Worm (Caenorhabditis elegans) whole organism, L3 larva: ENCODE measurements around the gene amx-1.

Experiments used
- R02D3.7 ChIP-seq: fragments of 150-350 bp; optimal IDR thresholded peaks from 2 replicates; lab custom pipeline; 2014; ENCODE audit warnings: missing biosample characterization, missing genetic modification characterization
- ZK546.5 ChIP-seq: sonication (generic microtip); optimal IDR thresholded peaks from 2 replicates; lab custom pipeline; 2017; ENCODE audit warnings: missing biosample characterization, missing genetic modification characterization
- aly-2 ChIP-seq: fragments of 150-350 bp; optimal IDR thresholded peaks from 2 replicates; lab custom pipeline; 2014; ENCODE audit warnings: missing biosample characterization, missing genetic modification characterization
- ama-1 ChIP-seq: fragments of 150-350 bp; optimal IDR thresholded peaks from 2 replicates; lab custom pipeline; 2018
- ceh-16 ChIP-seq: sonication (generic microtip); optimal IDR thresholded peaks from 2 replicates; lab custom pipeline; 2017; ENCODE audit warnings: missing biosample characterization, missing genetic modification characterization
- ceh-28 ChIP-seq: fragments of 150-350 bp; optimal IDR thresholded peaks from 2 replicates; lab custom pipeline; 2014; ENCODE audit warnings: missing biosample characterization, missing genetic modification reagents, missing genetic modification characterization
- ceh-82 ChIP-seq: fragments of 150-350 bp; optimal IDR thresholded peaks from 2 replicates; lab custom pipeline; 2014; ENCODE audit warnings: missing biosample characterization, missing genetic modification characterization
- ceh-9 ChIP-seq: sonication (generic microtip); optimal IDR thresholded peaks from 2 replicates; lab custom pipeline; 2018; ENCODE audit warnings: missing biosample characterization, missing genetic modification characterization
- daf-12 ChIP-seq: fragments of 150-350 bp; optimal IDR thresholded peaks from 2 replicates; lab custom pipeline; 2014; ENCODE audit warnings: missing biosample characterization, missing genetic modification reagents, missing genetic modification characterization
- egl-27 ChIP-seq: sonication (generic microtip); optimal IDR thresholded peaks from 4 replicates; lab custom pipeline; 2017; ENCODE audit warnings: missing biosample characterization, missing genetic modification reagents, missing genetic modification characterization
- egl-5 ChIP-seq: fragments of 150-350 bp; optimal IDR thresholded peaks from 2 replicates; lab custom pipeline; 2017; ENCODE audit warnings: missing biosample characterization, missing genetic modification reagents, missing genetic modification characterization, inconsistent platforms
- elt-1 ChIP-seq: fragments of 150-350 bp; optimal IDR thresholded peaks from 2 replicates; lab custom pipeline; 2014; ENCODE audit warnings: missing biosample characterization, missing genetic modification characterization
- elt-2 ChIP-seq: sonication (generic microtip); optimal IDR thresholded peaks from 2 replicates; lab custom pipeline; 2016; ENCODE audit warnings: missing genetic modification reagents, mild to moderate bottlenecking, missing genetic modification characterization, missing compliant biosample characterization
- elt-3 ChIP-seq, 3 experiments: fragments of 150-350 bp in 1 of 3; sonication (generic microtip) in 2 of 3; optimal IDR thresholded peaks; 2 replicates in 2 of 3; 4 replicates in 1 of 3; lab custom pipeline; 2014 to 2017; ENCODE audit warnings: missing biosample characterization in 3 of 3, missing genetic modification characterization in 3 of 3
- eor-1 ChIP-seq, 2 experiments: fragments of 150-350 bp; optimal IDR thresholded peaks; 2 replicates each; lab custom pipeline; 2014 to 2018; ENCODE audit warnings: missing biosample characterization in 2 of 2, missing genetic modification characterization in 2 of 2
- fkh-10 ChIP-seq: sonication (generic microtip); optimal IDR thresholded peaks from 2 replicates; lab custom pipeline; 2017; ENCODE audit warnings: missing biosample characterization, missing genetic modification reagents, missing genetic modification characterization
- fkh-2 ChIP-seq: fragments of 150-350 bp; optimal IDR thresholded peaks from 2 replicates; lab custom pipeline; 2014; ENCODE audit warnings: missing biosample characterization, missing genetic modification reagents, missing genetic modification characterization
- fos-1 ChIP-seq: fragments of 150-350 bp; optimal IDR thresholded peaks from 2 replicates; lab custom pipeline; 2014; ENCODE audit warnings: missing biosample characterization, missing genetic modification characterization
- hmg-11 ChIP-seq: sonication (generic microtip); optimal IDR thresholded peaks from 2 replicates; lab custom pipeline; 2016; ENCODE audit warnings: missing genetic modification characterization, missing compliant biosample characterization
- jun-1 ChIP-seq: fragments of 150-350 bp; optimal IDR thresholded peaks from 2 replicates; lab custom pipeline; 2014; ENCODE audit warnings: missing biosample characterization, missing genetic modification reagents, missing genetic modification characterization
- lin-15B ChIP-seq: fragments of 150-350 bp; optimal IDR thresholded peaks from 2 replicates; lab custom pipeline; 2014; ENCODE audit warnings: missing biosample characterization, missing genetic modification characterization
- lin-39 ChIP-seq: fragments of 150-350 bp; optimal IDR thresholded peaks from 2 replicates; lab custom pipeline; 2018; ENCODE audit warnings: missing biosample characterization, missing genetic modification reagents, missing genetic modification characterization
- lsy-12 ChIP-seq: sonication (generic microtip); optimal IDR thresholded peaks from 2 replicates; lab custom pipeline; 2016; ENCODE audit warnings: mild to moderate bottlenecking, missing genetic modification characterization, missing compliant biosample characterization
- mdl-1 ChIP-seq: fragments of 150-350 bp; optimal IDR thresholded peaks from 2 replicates; lab custom pipeline; 2014; ENCODE audit warnings: missing biosample characterization, missing genetic modification characterization
- mml-1 ChIP-seq: fragments of 150-350 bp; sonication (generic microtip); optimal IDR thresholded peaks from 3 replicates; lab custom pipeline; 2014; ENCODE audit warnings: missing biosample characterization, missing genetic modification characterization
- nfya-1 ChIP-seq: sonication (generic microtip); optimal IDR thresholded peaks from 2 replicates; lab custom pipeline; 2017; ENCODE audit warnings: missing genetic modification characterization, mild to moderate bottlenecking, missing compliant biosample characterization, antibody characterized with exemption, moderate library complexity; ENCODE audit not compliant: insufficient read depth
- nhr-11 ChIP-seq: fragments of 150-350 bp; optimal IDR thresholded peaks from 2 replicates; lab custom pipeline; 2014; ENCODE audit warnings: missing biosample characterization, missing genetic modification characterization
- nhr-12 ChIP-seq: fragments of 150-350 bp; optimal IDR thresholded peaks from 2 replicates; lab custom pipeline; 2014; ENCODE audit warnings: missing biosample characterization, missing genetic modification characterization
- nhr-23 ChIP-seq: fragments of 150-350 bp; optimal IDR thresholded peaks from 2 replicates; lab custom pipeline; 2014; ENCODE audit warnings: missing biosample characterization, missing genetic modification reagents, missing genetic modification characterization
- nhr-237 ChIP-seq: fragments of 150-350 bp; optimal IDR thresholded peaks from 2 replicates; lab custom pipeline; 2014; ENCODE audit warnings: missing biosample characterization, missing genetic modification characterization
- nhr-25 ChIP-seq: sonication (generic microtip); optimal IDR thresholded peaks from 2 replicates; lab custom pipeline; 2017; ENCODE audit warnings: missing biosample characterization, missing genetic modification characterization
- nhr-28 ChIP-seq: fragments of 150-350 bp; optimal IDR thresholded peaks from 2 replicates; lab custom pipeline; 2014; ENCODE audit warnings: missing biosample characterization, missing genetic modification characterization
- nhr-43 ChIP-seq: sonication (generic microtip); optimal IDR thresholded peaks from 2 replicates; lab custom pipeline; 2016; ENCODE audit warnings: mild to moderate bottlenecking, missing genetic modification characterization, missing compliant biosample characterization; ENCODE audit not compliant: poor library complexity, severe bottlenecking
- nhr-67 ChIP-seq: fragments of 150-350 bp; optimal IDR thresholded peaks from 2 replicates; lab custom pipeline; 2014; ENCODE audit warnings: missing biosample characterization, missing genetic modification characterization
- nhr-76 ChIP-seq: fragments of 150-350 bp; sonication (generic microtip); optimal IDR thresholded peaks from 5 replicates; lab custom pipeline; 2014; ENCODE audit warnings: missing biosample characterization, missing genetic modification characterization
- nhr-77 ChIP-seq: fragments of 150-350 bp; optimal IDR thresholded peaks from 2 replicates; lab custom pipeline; 2014; ENCODE audit warnings: missing biosample characterization, missing genetic modification characterization
- pha-4 ChIP-seq: fragments of 150-350 bp; optimal IDR thresholded peaks from 2 replicates; lab custom pipeline; 2014; ENCODE audit warnings: missing biosample characterization, missing genetic modification reagents, missing genetic modification characterization
- pqm-1 ChIP-seq: fragments of 150-350 bp; optimal IDR thresholded peaks from 2 replicates; lab custom pipeline; 2017; ENCODE audit warnings: missing biosample characterization, missing genetic modification characterization, inconsistent platforms
- sea-2 ChIP-seq: fragments of 150-350 bp; sonication (generic microtip); optimal IDR thresholded peaks from 4 replicates; lab custom pipeline; 2014; ENCODE audit warnings: missing biosample characterization, missing genetic modification reagents, missing genetic modification characterization
- skn-1 ChIP-seq: fragments of 150-350 bp; optimal IDR thresholded peaks from 2 replicates; lab custom pipeline; 2014; ENCODE audit warnings: missing biosample characterization, missing genetic modification characterization
- snpc-4 ChIP-seq: fragments of 150-350 bp; optimal IDR thresholded peaks from 2 replicates; lab custom pipeline; 2014; ENCODE audit warnings: missing biosample characterization, missing genetic modification characterization
- tbx-2 ChIP-seq: sonication (generic microtip); optimal IDR thresholded peaks from 2 replicates; lab custom pipeline; 2016; ENCODE audit warnings: mild to moderate bottlenecking, missing genetic modification characterization, missing compliant biosample characterization
- unc-39 ChIP-seq: sonication (generic microtip); optimal IDR thresholded peaks from 4 replicates; lab custom pipeline; 2017; ENCODE audit warnings: missing biosample characterization, missing genetic modification characterization
- unc-62 ChIP-seq: fragments of 150-350 bp; sonication (generic microtip); optimal IDR thresholded peaks from 4 replicates; lab custom pipeline; 2014; ENCODE audit warnings: missing biosample characterization, missing genetic modification reagents, missing genetic modification characterization
- zag-1 ChIP-seq: fragments of 150-350 bp; optimal IDR thresholded peaks from 2 replicates; lab custom pipeline; 2014; ENCODE audit warnings: missing biosample characterization, missing genetic modification characterization
- ztf-11 ChIP-seq: fragments of 150-350 bp; optimal IDR thresholded peaks from 2 replicates; lab custom pipeline; 2014; ENCODE audit warnings: missing biosample characterization, missing genetic modification characterization
- ztf-4 ChIP-seq: fragments of 150-350 bp; optimal IDR thresholded peaks from 2 replicates; lab custom pipeline; 2014; ENCODE audit warnings: missing biosample characterization, missing genetic modification characterization

The amx-1 gene

ce11 chrIII:3821969-3822453, at the start of gene amx-1:
Gene amx-1, plus strand, starts transcription at chrIII:3822403.
- TF ChIP-seq daf-12 (tag; lab: Kevin White, UChicago), result no peak
- TF ChIP-seq nhr-12 (tag; lab: Kevin White, UChicago), result no peak
- TF ChIP-seq nfya-1 (tag; lab: Kevin White, UChicago), result no peak
- no peak for TF ChIP-seq aly-2 (tag; lab: Kevin White, UChicago)
- no peak for TF ChIP-seq ceh-82
- TF ChIP-seq lin-39 (tag; lab: Kevin White, UChicago), result no peak
- TF ChIP-seq mdl-1 (tag; lab: Kevin White, UChicago), result no peak
- TF ChIP-seq eor-1 (tag; optimal IDR thresholded peaks at IDR 0.05; lab: Kevin White, UChicago), result no peak
- TF ChIP-seq unc-62, result no peak
- TF ChIP-seq, all 47 proteins: peak for 0

- peak; percentile 25 for TF ChIP-seq ceh-28 (tag; lab: Kevin White, UChicago)
- TF ChIP-seq mdl-1 (tag; lab: Kevin White, UChicago), result no peak
- TF ChIP-seq ZK546.5, result no peak
- TF ChIP-seq nhr-28 (tag; lab: Kevin White, UChicago), result no peak
- no peak for TF ChIP-seq pqm-1
- TF ChIP-seq nhr-12 (tag; lab: Kevin White, UChicago), result no peak
- no peak for TF ChIP-seq mml-1 (tag; lab: Kevin White, UChicago)
- no peak for TF ChIP-seq unc-62
- TF ChIP-seq ama-1, result no peak
- TF ChIP-seq R02D3.7 (tag; lab: Kevin White, UChicago), result no peak
- peak; percentile 70 for TF ChIP-seq nhr-23 (tag; lab: Kevin White, UChicago)
- TF ChIP-seq ceh-9 (tag; lab: Kevin White, UChicago), result no peak
- TF ChIP-seq pha-4 (tag; lab: Kevin White, UChicago), result peak; percentile 97
- no peak for TF ChIP-seq aly-2 (tag; lab: Kevin White, UChicago)
- no peak for TF ChIP-seq eor-1 (tag; optimal IDR thresholded peaks at IDR 0.05; lab: Kevin White, UChicago)
- no peak for TF ChIP-seq fos-1 (tag; lab: Kevin White, UChicago)
- TF ChIP-seq elt-1 (tag; lab: Kevin White, UChicago), result peak; percentile 9
- no peak for TF ChIP-seq lsy-12
- TF ChIP-seq lin-15B (tag; lab: Kevin White, UChicago), result peak; percentile 49
- TF ChIP-seq elt-2 (tag; lab: Kevin White, UChicago), result no peak
- TF ChIP-seq nhr-77 (tag; lab: Kevin White, UChicago), result no peak
- TF ChIP-seq ztf-11 (tag; lab: Kevin White, UChicago), result no peak
- no peak for TF ChIP-seq daf-12 (tag; lab: Kevin White, UChicago)
- TF ChIP-seq nhr-25 (tag; lab: Kevin White, UChicago), result peak; percentile 65
- no peak for TF ChIP-seq ztf-4 (tag; lab: Kevin White, UChicago)
- no peak for TF ChIP-seq nhr-76 (tag; lab: Kevin White, UChicago)
- no peak for TF ChIP-seq skn-1
- no peak for TF ChIP-seq egl-27
- TF ChIP-seq fkh-10 (GFP tag; lab: Kevin White, UChicago), result no peak
- no peak for TF ChIP-seq unc-39 (tag; lab: Kevin White, UChicago)
- TF ChIP-seq nhr-11, result no peak
- TF ChIP-seq elt-3 (tag; optimal IDR thresholded peaks at IDR 0.05; lab: Kevin White, UChicago), result no peak
- peak; percentile 55 for TF ChIP-seq hmg-11
- TF ChIP-seq zag-1 (tag; lab: Kevin White, UChicago), result no peak
- TF ChIP-seq nhr-43 (tag; lab: Kevin White, UChicago), result no peak
- no peak for TF ChIP-seq ceh-16 (tag; lab: Kevin White, UChicago)
- TF ChIP-seq nfya-1 (tag; lab: Kevin White, UChicago), result peak; percentile 65
- TF ChIP-seq lin-39 (tag; lab: Kevin White, UChicago), result peak; percentile 15
- TF ChIP-seq jun-1 (tag; lab: Kevin White, UChicago), result peak; percentile 46
- TF ChIP-seq snpc-4, result peak; percentile 44
- peak; percentile 72 for TF ChIP-seq egl-5 (tag; lab: Kevin White, UChicago)
- no peak for TF ChIP-seq sea-2 (GFP tag; lab: Kevin White, UChicago)
- TF ChIP-seq nhr-67 (tag; lab: Kevin White, UChicago), result no peak
- no peak for TF ChIP-seq nhr-237 (tag; lab: Kevin White, UChicago)
- no peak for TF ChIP-seq tbx-2 (tag; lab: Kevin White, UChicago)
- no peak for TF ChIP-seq fkh-2 (tag; lab: Kevin White, UChicago)
- TF ChIP-seq ceh-82, result no peak
These were observed 49.0 kb upstream of the amx-1 start, which contains the start of gene lec-4 for ce11 chrIII:3773173-3773572. Gene lec-4, minus strand, starts transcription at chrIII:3773326.
